Worm (Caenorhabditis elegans) whole organism, L2 larva: ENCODE data around the gene T27E7.4.
A peak's percentile ranks its signal among the peaks of the same experiment; 100 is the strongest.

Experiments used
- C34F6.9 ChIP-seq: fragments of 150-350 bp; optimal IDR thresholded peaks from 2 replicates; lab custom pipeline; 2014; ENCODE audit warnings: missing biosample characterization, missing genetic modification characterization
- F13H6.1 ChIP-seq: sonication (generic microtip); optimal IDR thresholded peaks from 2 replicates; lab custom pipeline; 2016; ENCODE audit warnings: missing genetic modification characterization, missing compliant biosample characterization
- R02D3.7 ChIP-seq: fragments of 150-350 bp; optimal IDR thresholded peaks from 2 replicates; lab custom pipeline; 2014; ENCODE audit warnings: missing biosample characterization, missing genetic modification characterization
- ZK546.5 ChIP-seq: sonication (generic microtip); optimal IDR thresholded peaks from 2 replicates; lab custom pipeline; 2017; ENCODE audit warnings: missing biosample characterization, missing genetic modification characterization
- ama-1 ChIP-seq: fragments of 150-350 bp; optimal IDR thresholded peaks from 2 replicates; lab custom pipeline; 2018; ENCODE audit warnings: inconsistent platforms
- blmp-1 ChIP-seq: sonication (generic microtip); optimal IDR thresholded peaks from 2 replicates; lab custom pipeline; 2017; ENCODE audit warnings: missing genetic modification characterization, mild to moderate bottlenecking, missing compliant biosample characterization, antibody characterized with exemption, moderate library complexity; ENCODE audit not compliant: insufficient read depth
- ceh-82 ChIP-seq: fragments of 150-350 bp; optimal IDR thresholded peaks from 2 replicates; lab custom pipeline; 2014; ENCODE audit warnings: missing biosample characterization, missing genetic modification characterization
- crh-2 ChIP-seq: sonication (generic microtip); optimal IDR thresholded peaks from 2 replicates; lab custom pipeline; 2017; ENCODE audit warnings: missing biosample characterization, missing genetic modification characterization
- elt-1 ChIP-seq: fragments of 150-350 bp; optimal IDR thresholded peaks from 2 replicates; lab custom pipeline; 2014; ENCODE audit warnings: missing biosample characterization, missing genetic modification characterization
- elt-3 ChIP-seq: sonication (generic microtip); optimal IDR thresholded peaks from 2 replicates; lab custom pipeline; 2017; ENCODE audit warnings: missing biosample characterization, missing genetic modification characterization
- fos-1 ChIP-seq: fragments of 150-350 bp; optimal IDR thresholded peaks from 2 replicates; lab custom pipeline; 2014; ENCODE audit warnings: missing biosample characterization, missing genetic modification characterization
- lin-11 ChIP-seq: fragments of 150-350 bp; sonication (generic microtip); optimal IDR thresholded peaks from 2 replicates; lab custom pipeline; 2014; ENCODE audit warnings: missing biosample characterization, missing genetic modification characterization, inconsistent platforms, mixed read lengths
- lin-13 ChIP-seq: fragments of 150-350 bp; optimal IDR thresholded peaks from 2 replicates; lab custom pipeline; 2014; ENCODE audit warnings: missing biosample characterization, missing genetic modification reagents, missing genetic modification characterization
- lin-39 ChIP-seq: fragments of 150-350 bp; optimal IDR thresholded peaks from 2 replicates; lab custom pipeline; 2014; ENCODE audit warnings: missing biosample characterization, missing genetic modification reagents, missing genetic modification characterization
- lsy-2 ChIP-seq, 2 experiments: fragments of 150-350 bp in 1 of 2; sonication (generic microtip) in 1 of 2; optimal IDR thresholded peaks; 2 replicates each; lab custom pipeline; 2014 to 2017; ENCODE audit warnings: missing biosample characterization in 2 of 2, missing genetic modification characterization in 2 of 2
- mab-5 ChIP-seq: fragments of 150-350 bp; optimal IDR thresholded peaks from 2 replicates; lab custom pipeline; 2014; ENCODE audit warnings: missing biosample characterization, missing genetic modification characterization
- mbf-1 ChIP-seq: sonication (generic microtip); optimal IDR thresholded peaks from 2 replicates; lab custom pipeline; 2017; ENCODE audit warnings: missing biosample characterization, missing genetic modification characterization
- mdl-1 ChIP-seq, 2 experiments: fragments of 150-350 bp in 1 of 2; sonication (generic microtip) in 1 of 2; optimal IDR thresholded peaks; 2 replicates each; lab custom pipeline; 2017; ENCODE audit warnings: missing biosample characterization in 2 of 2, missing genetic modification characterization in 2 of 2
- nhr-10 ChIP-seq: sonication (generic microtip); optimal IDR thresholded peaks from 2 replicates; lab custom pipeline; 2017; ENCODE audit warnings: missing biosample characterization, missing genetic modification characterization
- nhr-12 ChIP-seq: fragments of 150-350 bp; optimal IDR thresholded peaks from 2 replicates; lab custom pipeline; 2014; ENCODE audit warnings: missing biosample characterization, missing genetic modification characterization
- nhr-129 ChIP-seq: fragments of 150-350 bp; optimal IDR thresholded peaks from 2 replicates; lab custom pipeline; 2014; ENCODE audit warnings: missing biosample characterization, missing genetic modification characterization
- nhr-21 ChIP-seq: fragments of 150-350 bp; optimal IDR thresholded peaks from 2 replicates; lab custom pipeline; 2014; ENCODE audit warnings: missing biosample characterization, missing genetic modification characterization
- nhr-77 ChIP-seq: fragments of 150-350 bp; optimal IDR thresholded peaks from 2 replicates; lab custom pipeline; 2014; ENCODE audit warnings: missing biosample characterization, missing genetic modification characterization
- peb-1 ChIP-seq: fragments of 150-350 bp; optimal IDR thresholded peaks from 2 replicates; lab custom pipeline; 2014; ENCODE audit warnings: missing biosample characterization, missing genetic modification characterization
- sem-4 ChIP-seq: fragments of 150-350 bp; optimal IDR thresholded peaks from 2 replicates; lab custom pipeline; 2014; ENCODE audit warnings: missing biosample characterization, missing genetic modification reagents, missing genetic modification characterization
- skn-1 ChIP-seq: sonication (generic microtip); optimal IDR thresholded peaks from 2 replicates; lab custom pipeline; 2017; ENCODE audit warnings: missing biosample characterization, missing genetic modification characterization
- sma-9 ChIP-seq, 2 experiments: fragments of 150-350 bp in 1 of 2; sonication (generic microtip) in 1 of 2; optimal IDR thresholded peaks; 2 replicates each; lab custom pipeline; 2014 to 2016; ENCODE audit warnings: missing genetic modification characterization in 2 of 2, mild to moderate bottlenecking in 1 of 2, missing biosample characterization in 1 of 2, missing compliant biosample characterization in 1 of 2, missing genetic modification reagents in 1 of 2, moderate library complexity in 1 of 2
- snpc-4 ChIP-seq: fragments of 150-350 bp; optimal IDR thresholded peaks from 2 replicates; lab custom pipeline; 2014; ENCODE audit warnings: missing biosample characterization, missing genetic modification characterization
- unc-39 ChIP-seq: fragments of 150-350 bp; optimal IDR thresholded peaks from 2 replicates; lab custom pipeline; 2014; ENCODE audit warnings: missing biosample characterization, missing genetic modification characterization
- unc-55 ChIP-seq: fragments of 150-350 bp; sonication (generic microtip); optimal IDR thresholded peaks from 3 replicates; lab custom pipeline; 2014; ENCODE audit warnings: missing biosample characterization, missing genetic modification reagents, missing genetic modification characterization
- unc-62 ChIP-seq: fragments of 150-350 bp; optimal IDR thresholded peaks from 2 replicates; lab custom pipeline; 2014; ENCODE audit warnings: missing biosample characterization, missing genetic modification reagents, missing genetic modification characterization
- ztf-1 ChIP-seq: fragments of 200-800 bp; sonication (Bioruptor generic); conservative IDR thresholded peaks from 2 replicates; pipeline ENCODE4 v1.3.6; 2022; ENCODE audit warnings: missing genetic modification characterization, missing compliant biosample characterization
- ztf-11 ChIP-seq: sonication (generic microtip); optimal IDR thresholded peaks from 2 replicates; lab custom pipeline; 2017; ENCODE audit warnings: missing biosample characterization, missing genetic modification characterization
- ztf-4 ChIP-seq: fragments of 150-350 bp; optimal IDR thresholded peaks from 2 replicates; lab custom pipeline; 2014; ENCODE audit warnings: missing biosample characterization, missing genetic modification characterization

The T27E7.4 gene

DNA sequence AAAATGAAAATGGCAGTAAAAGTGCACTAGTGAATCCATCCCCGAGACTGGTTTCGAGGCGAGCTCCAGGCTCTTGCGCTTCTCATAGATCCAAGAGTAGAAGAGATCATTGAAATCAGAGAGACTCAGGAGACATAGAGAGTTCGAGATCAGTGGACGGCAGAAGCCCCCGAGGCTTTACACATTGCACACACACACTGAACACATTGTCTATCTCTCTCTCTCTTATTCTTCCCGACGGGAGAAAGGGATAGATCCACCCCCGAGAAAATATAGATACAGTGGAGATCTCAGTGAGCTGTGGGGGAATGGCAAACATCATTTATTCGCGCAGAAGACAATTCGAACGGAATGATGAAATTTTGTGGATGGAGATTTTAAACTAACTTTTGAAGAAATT lies 27.9 kb downstream of the T27E7.4 start:
- TF ChIP-seq nhr-12, result no peak
- no peak for TF ChIP-seq elt-1
- TF ChIP-seq mbf-1, result no peak
- TF ChIP-seq crh-2 (tag; lab: Kevin White, UChicago), result no peak
- no peak for TF ChIP-seq nhr-77 (tag; lab: Kevin White, UChicago)
- TF ChIP-seq nhr-10 (tag; lab: Kevin White, UChicago), result no peak
- no peak for TF ChIP-seq mdl-1 (tag; optimal IDR thresholded peaks at IDR 0.05; lab: Kevin White, UChicago)
- no peak for TF ChIP-seq ztf-11 (tag; lab: Kevin White, UChicago)
- no peak for TF ChIP-seq skn-1 (tag; lab: Kevin White, UChicago)
- TF ChIP-seq sma-9 (GFP tag; optimal IDR thresholded peaks at IDR 0.05; lab: Kevin White, UChicago), result peak; percentile 43
- no peak for TF ChIP-seq sma-9 (tag; optimal IDR thresholded peaks at IDR 0.05; lab: Kevin White, UChicago)
- TF ChIP-seq peb-1, result no peak
- no peak for TF ChIP-seq unc-62 (GFP tag; lab: Kevin White, UChicago)
- no peak for TF ChIP-seq lin-39 (tag; lab: Kevin White, UChicago)
- TF ChIP-seq lin-13 (GFP tag; lab: Kevin White, UChicago), result no peak
- no peak for TF ChIP-seq lsy-2 (tag; optimal IDR thresholded peaks at IDR 0.05; lab: Kevin White, UChicago)
- TF ChIP-seq snpc-4, result no peak
- no peak for TF ChIP-seq elt-3 (tag; lab: Kevin White, UChicago)
- TF ChIP-seq mab-5, result no peak
- no peak for TF ChIP-seq R02D3.7 (tag; lab: Kevin White, UChicago)
- peak; percentile 70 for TF ChIP-seq F13H6.1
- TF ChIP-seq C34F6.9 (tag; lab: Kevin White, UChicago), result peak; percentile 18
- no peak for TF ChIP-seq ztf-1 (GFP tag; lab: Robert Waterston, UW)
- peak; percentile 82 for TF ChIP-seq nhr-129 (tag; lab: Kevin White, UChicago)

DNA sequence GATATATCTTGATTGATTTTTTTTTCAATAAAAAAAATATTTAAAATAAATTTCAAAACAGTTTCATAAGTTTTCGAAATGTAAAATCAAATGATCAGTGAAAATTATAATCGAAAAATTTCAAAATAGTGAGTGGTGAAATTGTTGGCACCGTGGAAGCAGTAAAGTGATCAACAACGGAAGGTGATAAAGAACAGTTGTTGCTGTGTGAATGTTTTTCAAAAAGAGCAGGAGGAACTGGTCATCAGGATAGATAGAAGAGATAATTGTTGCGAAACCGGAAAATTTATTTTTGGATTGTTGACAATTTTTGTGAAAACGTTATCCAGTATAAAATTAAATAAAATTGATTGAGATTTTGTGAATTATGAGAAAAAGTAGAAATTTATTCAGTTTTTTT lies 28.8 kb downstream of the T27E7.4 start:
- TF ChIP-seq nhr-129 (tag; lab: Kevin White, UChicago) (peak; percentile 65), unc-39 (tag; lab: Kevin White, UChicago) (no peak), F13H6.1 (peak; percentile 58), nhr-77 (tag; lab: Kevin White, UChicago) (no peak), C34F6.9 (tag; lab: Kevin White, UChicago) (peak; percentile 6)

DNA sequence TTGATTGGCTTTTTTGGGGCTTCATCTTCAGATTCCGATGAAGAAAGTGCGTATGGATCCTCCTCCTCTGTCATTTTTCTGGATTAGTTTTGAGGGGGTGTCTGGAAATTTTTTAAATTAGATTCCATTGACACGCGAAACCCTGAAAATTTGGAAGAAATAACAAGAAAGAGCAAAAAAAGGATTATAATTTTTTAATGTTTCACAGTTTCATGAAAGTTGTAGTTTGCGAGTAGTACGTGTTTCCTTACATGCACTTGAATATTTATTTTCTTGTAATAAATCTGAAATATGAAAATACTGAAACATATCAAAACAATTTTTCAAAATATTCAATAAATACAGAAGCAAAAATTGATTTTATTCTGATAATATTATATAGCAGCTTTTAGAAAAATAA lies 29.8 kb downstream of the T27E7.4 start, which contains the start of gene tag-273:
Gene tag-273 (minus strand): TSS at position 101 of the 400 bp plus-strand sequence.
- TF ChIP-seq elt-3 (tag; lab: Kevin White, UChicago) (no peak), unc-62 (GFP tag; lab: Kevin White, UChicago) (no peak), blmp-1 (tag; lab: Kevin White, UChicago) (no peak), lin-13 (GFP tag; lab: Kevin White, UChicago) (no peak), crh-2 (tag; lab: Kevin White, UChicago) (no peak), ztf-4 (tag; lab: Kevin White, UChicago) (no peak)

DNA sequence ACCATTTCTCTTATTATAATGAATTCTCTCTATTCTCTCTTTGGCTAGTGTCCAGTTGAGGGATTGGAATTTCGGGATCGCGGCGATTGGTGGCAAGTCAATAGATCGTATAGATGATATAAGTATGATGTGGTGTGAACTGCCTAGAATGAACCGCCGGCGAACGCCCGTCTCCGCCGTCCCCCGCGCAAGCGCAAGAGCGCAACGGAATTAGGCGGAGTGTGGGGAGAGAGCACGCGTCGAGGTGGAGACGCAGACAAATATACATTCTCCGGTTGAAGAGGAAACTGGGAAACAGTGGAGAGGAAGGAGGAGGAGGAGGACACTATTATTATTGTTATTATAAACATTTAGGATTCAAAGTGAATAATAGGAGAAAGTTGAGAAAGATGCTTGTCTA lies 38.4 kb downstream of the T27E7.4 start:
- TF ChIP-seq ztf-1 (GFP tag; lab: Robert Waterston, UW) (no peak), unc-55 (GFP tag; lab: Kevin White, UChicago) (peak; percentile 1)

DNA sequence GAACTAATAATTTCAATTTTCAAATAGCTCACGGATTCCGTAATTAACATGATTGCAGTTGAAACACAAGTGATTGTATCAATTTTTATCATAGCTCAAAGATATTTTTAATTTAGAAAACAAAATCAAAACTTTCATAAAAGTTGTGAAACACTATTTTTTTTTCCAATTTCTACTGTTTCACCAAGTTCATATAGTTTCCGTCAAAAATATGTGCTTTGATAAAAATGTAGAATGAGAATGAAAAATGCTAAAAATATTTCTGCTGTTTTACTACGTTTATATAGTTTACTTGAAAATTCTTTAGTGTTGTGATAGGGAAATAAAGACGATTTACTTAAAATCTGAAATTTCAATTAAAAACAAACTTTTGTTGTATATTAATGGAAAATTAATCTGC lies 39.4 kb downstream of the T27E7.4 start:
- TF ChIP-seq lin-11 (tag; lab: Kevin White, UChicago) (no peak), mab-5 (no peak), F13H6.1 (no peak), unc-39 (tag; lab: Kevin White, UChicago) (no peak), lin-13 (GFP tag; lab: Kevin White, UChicago) (no peak), lin-39 (tag; lab: Kevin White, UChicago) (no peak), ceh-82 (tag; lab: Kevin White, UChicago) (no peak), nhr-10 (tag; lab: Kevin White, UChicago) (no peak), elt-1 (no peak), ama-1 (lab: Kevin White, UChicago) (no peak), unc-55 (GFP tag; lab: Kevin White, UChicago) (no peak), fos-1 (tag; lab: Kevin White, UChicago) (no peak), nhr-12 (no peak), R02D3.7 (tag; lab: Kevin White, UChicago) (no peak), nhr-21 (no peak), ZK546.5 (no peak), sem-4 (tag; lab: Kevin White, UChicago) (no peak), unc-62 (GFP tag; lab: Kevin White, UChicago) (no peak), nhr-129 (tag; lab: Kevin White, UChicago) (no peak)
